Fruit fly (Drosophila melanogaster): Measurements from ENCODE around the gene cmb.

- TF ChIP-seq CG8478 (optimal IDR thresholded peaks at IDR 0.05) (no peak), CTCF (optimal IDR thresholded peaks at IDR 0.05) (no peak)
These were observed 4.7 kb upstream of the cmb start, which contains the start of gene CG10725 for dm6 chr3L:13437654-13438053.

Data from S2 (cell line).